Worm (Caenorhabditis elegans): ENCODE measurements around the gene dnj-24.

DNA sequence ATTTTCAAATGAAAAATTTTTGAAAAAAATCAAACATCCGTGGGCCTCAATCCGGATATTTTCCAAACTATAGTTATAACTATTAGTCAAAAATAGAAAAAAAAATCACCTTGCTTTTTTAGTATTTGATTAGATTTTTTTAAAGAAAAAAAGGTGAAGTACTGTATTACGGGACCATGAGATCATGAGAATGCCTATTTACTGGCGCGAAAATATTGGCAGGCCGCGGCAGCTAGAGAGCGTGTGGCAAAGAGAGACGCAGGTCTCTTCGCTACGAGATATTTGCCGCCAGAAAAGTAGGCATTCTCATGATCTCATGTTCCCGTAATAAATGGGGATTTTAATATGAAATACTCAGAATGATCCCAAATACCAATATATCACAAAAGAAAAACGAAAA is 18.9 kb downstream of the dnj-24 start:
- TF ChIP-seq zag-1 (tag; optimal IDR thresholded peaks at IDR 0.05) = no peak
- no peak for TF ChIP-seq skn-1 (tag; optimal IDR thresholded peaks at IDR 0.05)
- no peak for TF ChIP-seq Y116A8C.19 (tag; optimal IDR thresholded peaks at IDR 0.05; ENCODE audit: borderline replicate concordance)
